Worm (Caenorhabditis elegans): ENCODE results near the gene hgap-2.

DNA sequence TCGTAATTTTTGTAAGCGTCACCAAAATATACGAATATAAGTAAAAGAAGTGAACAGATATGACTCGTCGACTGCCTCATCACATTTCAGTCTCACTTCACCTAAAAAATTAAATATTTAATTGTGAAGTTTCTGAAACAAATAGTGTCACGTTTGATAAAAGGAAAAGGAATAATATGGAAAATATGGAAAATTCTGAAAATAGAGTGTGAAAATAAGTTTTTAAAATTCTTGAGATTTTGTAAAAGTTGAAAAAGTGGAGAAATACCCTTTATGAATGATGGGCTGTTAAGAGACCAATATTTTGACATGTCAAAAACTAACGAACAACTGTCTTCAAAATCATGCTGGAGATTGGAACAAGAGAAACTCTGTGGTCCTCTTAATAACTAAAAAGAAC lies 42.0 kb upstream of the hgap-2 start, which contains the start of gene T01B7.9:
- TF ChIP-seq W03F9.2 (tag; optimal IDR thresholded peaks at IDR 0.05) (no peak), him-1 (tag; optimal IDR thresholded peaks at IDR 0.05) (no peak), dao-5 (tag; optimal IDR thresholded peaks at IDR 0.05) (no peak)
